Worm (Caenorhabditis elegans): ENCODE measurements around the gene F19G12.4.

DNA sequence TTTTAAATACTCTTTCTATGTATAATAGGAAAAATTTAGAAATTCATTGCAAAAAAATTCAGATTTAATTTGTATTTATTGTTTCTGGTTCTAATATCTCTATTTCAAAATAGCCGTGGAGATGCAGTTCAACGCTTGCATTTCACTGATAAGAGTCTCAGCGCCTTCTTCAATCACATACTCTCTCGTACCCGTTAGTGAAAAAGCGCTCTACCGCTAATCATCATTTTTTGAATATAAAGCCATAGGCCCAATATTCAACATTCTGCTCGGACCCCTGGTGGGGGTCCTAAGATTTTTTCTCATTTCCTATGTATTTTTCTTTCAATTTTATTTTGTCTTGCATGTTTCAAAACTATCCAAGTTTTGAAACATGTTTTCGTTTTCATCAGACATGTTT lies 3.4 kb downstream of the F19G12.4 start:
- no peak for TF ChIP-seq F10E7.11 (tag; optimal IDR thresholded peaks at IDR 0.05)
- no peak for TF ChIP-seq tbx-9 (tag; optimal IDR thresholded peaks at IDR 0.05; ENCODE audit: borderline replicate concordance)
- TF ChIP-seq bed-1 (GFP tag; IDR thresholded peaks at IDR 0.05) = no peak
- TF ChIP-seq ztf-26 (tag; optimal IDR thresholded peaks at IDR 0.05) = no peak
